Fruit fly (Drosophila melanogaster): Measurements from ENCODE around the gene bam.

Gene bam

dm6 chr3R:25193726-25194204, 51.1 kb downstream of the bam start, which contains the start of gene lobo (continued):
- no peak for TF ChIP-seq Hr78 (GFP tag; optimal IDR thresholded peaks at IDR 0.05)
- TF ChIP-seq sisA (GFP tag; IDR thresholded peaks at IDR 0.05): 0 out of 2 replicates have a peak, but pooled peaks have one; percentile 26
- peak; percentile 45 for TF ChIP-seq CG14441 (GFP tag; IDR thresholded peaks at IDR 0.05)
- no peak for TF ChIP-seq crol (GFP tag; IDR thresholded peaks at IDR 0.05)
- no peak for TF ChIP-seq ac (GFP tag; optimal IDR thresholded peaks at IDR 0.05)
- peak; percentile 8 for TF ChIP-seq CG4707 (GFP tag; optimal IDR thresholded peaks at IDR 0.05)
- TF ChIP-seq CG4730 (GFP tag; IDR thresholded peaks at IDR 0.05): peak; percentile 62; the same call in 1 of the 2 replicates
- no peak for TF ChIP-seq inv (GFP tag; IDR thresholded peaks at IDR 0.05; ENCODE audit: partially characterized antibody)
- TF ChIP-seq CG11695 (GFP tag; IDR thresholded peaks at IDR 0.05): no peak; the same call in 2 of the 3 replicates
- TF ChIP-seq pros (GFP tag; optimal IDR thresholded peaks at IDR 0.05): no peak
- no peak for TF ChIP-seq GATAe (GFP tag; conservative IDR thresholded peaks at IDR 0.05)
- no peak for TF ChIP-seq Doc3 (GFP tag; IDR thresholded peaks at IDR 0.05; ENCODE audit: partially characterized antibody)
- no peak for TF ChIP-seq lov (optimal IDR thresholded peaks at IDR 0.05)
- TF ChIP-seq lov (GFP tag; IDR thresholded peaks at IDR 0.05): 0 out of 3 replicates have a peak, but pooled peaks have one; percentile 65
- TF ChIP-seq HmgD (GFP tag; optimal IDR thresholded peaks at IDR 0.05): peak; percentile 86
- peak; percentile 60 for TF ChIP-seq CG11504 (tag; optimal IDR thresholded peaks at IDR 0.05)
- no peak for TF ChIP-seq cwo (GFP tag; optimal IDR thresholded peaks at IDR 0.05)
- peak; percentile 54 for TF ChIP-seq dm (GFP tag; optimal IDR thresholded peaks at IDR 0.05)
- TF ChIP-seq lola (GFP tag; optimal IDR thresholded peaks at IDR 0.05): peak in 1 of 3 experiments; percentile 50
- TF ChIP-seq pum (GFP tag; optimal IDR thresholded peaks at IDR 0.05): peak; percentile 22
- TF ChIP-seq CG10431 (GFP tag; optimal IDR thresholded peaks at IDR 0.05): no peak
- TF ChIP-seq CG5180 (GFP tag; optimal IDR thresholded peaks at IDR 0.05): peak; percentile 35
- TF ChIP-seq CG10321 (GFP tag; IDR thresholded peaks at IDR 0.05): peak; percentile 44; the same call in 1 of the 2 replicates
- TF ChIP-seq Opbp (GFP tag; IDR thresholded peaks at IDR 0.05; ENCODE audit: partially characterized antibody): no peak
- TF ChIP-seq pita (GFP tag; optimal IDR thresholded peaks at IDR 0.05): peak; percentile 83
- peak; percentile 48 for TF ChIP-seq Adf1 (GFP tag; IDR thresholded peaks at IDR 0.05)
- TF ChIP-seq chif (GFP tag; optimal IDR thresholded peaks at IDR 0.05): peak; percentile 56 to 69
- TF ChIP-seq fd64A (GFP tag; optimal IDR thresholded peaks at IDR 0.05): no peak
- TF ChIP-seq jing (GFP tag; optimal IDR thresholded peaks at IDR 0.05): peak; percentile 19
- peak; percentile 36; the same call in 1 of the 3 replicates for TF ChIP-seq so (GFP tag; IDR thresholded peaks at IDR 0.05)
- TF ChIP-seq Fer1 (GFP tag; optimal IDR thresholded peaks at IDR 0.05): peak; percentile 65
- TF ChIP-seq CrebB (tag; optimal IDR thresholded peaks at IDR 0.05): peak; percentile 73
- peak; percentile 4 for TF ChIP-seq sima (GFP tag; optimal IDR thresholded peaks at IDR 0.05)
- no peak for TF ChIP-seq fru (optimal IDR thresholded peaks at IDR 0.05)
- TF ChIP-seq twi (tag; optimal IDR thresholded peaks at IDR 0.05): peak; percentile 57
- TF ChIP-seq CG2116 (GFP tag; optimal IDR thresholded peaks at IDR 0.05): peak; percentile 64
- peak; percentile 69 for TF ChIP-seq CG14710 (tag; optimal IDR thresholded peaks at IDR 0.05)
- peak; percentile 66 for TF ChIP-seq CG13894 (tag; optimal IDR thresholded peaks at IDR 0.05)
- no peak for TF ChIP-seq en (GFP tag; optimal IDR thresholded peaks at IDR 0.05)
- peak; percentile 77 for TF ChIP-seq NFAT (GFP tag; IDR thresholded peaks at IDR 0.05)
- TF ChIP-seq CG7745 (tag; optimal IDR thresholded peaks at IDR 0.05): no peak
- TF ChIP-seq btn (GFP tag; optimal IDR thresholded peaks at IDR 0.05): no peak
- TF ChIP-seq CG11696 (GFP tag; IDR thresholded peaks at IDR 0.05): peak; percentile 17; the same call in 1 of the 2 replicates
- TF ChIP-seq CG17328 (GFP tag; IDR thresholded peaks at IDR 0.05): peak; percentile 78
- TF ChIP-seq CG34376 (GFP tag; optimal IDR thresholded peaks at IDR 0.05): peak; percentile 68
- no peak for TF ChIP-seq org-1 (GFP tag; optimal IDR thresholded peaks at IDR 0.05)
- no peak for TF ChIP-seq Xrp1 (GFP tag; IDR thresholded peaks at IDR 0.05)
- TF ChIP-seq repo (GFP tag; optimal IDR thresholded peaks at IDR 0.05): no peak
- peak; percentile 48 for TF ChIP-seq Ssrp (tag; optimal IDR thresholded peaks at IDR 0.05)
- peak; percentile 12 for TF ChIP-seq Deaf1 (tag; optimal IDR thresholded peaks at IDR 0.05)
